Worm (Caenorhabditis elegans): ENCODE data around the gene C06C3.3.

The C06C3.3 gene

DNA sequence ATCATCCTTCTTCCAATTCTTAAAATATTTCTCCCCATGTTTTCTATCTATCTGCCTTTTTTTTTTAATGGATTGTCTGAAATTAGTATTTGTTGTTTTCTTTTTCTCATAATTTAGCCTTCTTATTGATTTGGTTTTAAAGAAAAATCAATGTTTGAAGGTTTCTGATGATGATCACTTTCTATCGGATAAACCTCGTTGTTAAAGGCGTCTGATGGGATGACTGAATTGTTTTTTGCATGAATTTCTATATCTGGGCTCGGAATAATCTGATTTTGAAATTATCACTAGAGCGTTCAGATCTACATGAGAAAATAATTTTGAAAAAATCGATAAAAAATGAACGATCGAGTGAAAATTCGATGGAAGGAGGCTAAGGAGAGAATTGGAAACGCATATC lies 38.6 kb downstream of the C06C3.3 start, which contains the start of gene scp-1:
Gene scp-1, plus strand, starts transcription at position 301 of the 400 bp plus-strand sequence.
- TF ChIP-seq pbrm-1 (GFP tag; IDR thresholded peaks at IDR 0.05): 0 out of 2 replicates have a peak, but pooled peaks have one; percentile 11
- TF ChIP-seq ztf-6 (GFP tag; IDR thresholded peaks at IDR 0.05): no peak

ce11 chrII:9333034-9333433 lies 39.3 kb downstream of the C06C3.3 start:
- TF ChIP-seq ceh-58 (GFP tag; IDR thresholded peaks at IDR 0.05): no peak
- TF ChIP-seq hmg-1.2 (GFP tag; IDR thresholded peaks at IDR 0.05): peak; percentile 32; the same call in 1 of the 2 replicates
- no peak for TF ChIP-seq F55B11.4 (tag; optimal IDR thresholded peaks at IDR 0.05; ENCODE audit: borderline replicate concordance, insufficient read depth)
- no peak for TF ChIP-seq zfh-2 (GFP tag; conservative IDR thresholded peaks at IDR 0.05)
- TF ChIP-seq ztf-18 (tag; optimal IDR thresholded peaks at IDR 0.05): no peak
- TF ChIP-seq D2030.7 (GFP tag; IDR thresholded peaks at IDR 0.05): no peak
- TF ChIP-seq ztf-28 (GFP tag; IDR thresholded peaks at IDR 0.05): no peak
- TF ChIP-seq F52B5.7 (tag; optimal IDR thresholded peaks at IDR 0.05): no peak
- TF ChIP-seq ceh-27 (GFP tag; optimal IDR thresholded peaks at IDR 0.05): no peak
- TF ChIP-seq aptf-2 (GFP tag; conservative IDR thresholded peaks at IDR 0.05): no peak
- no peak for TF ChIP-seq Y53G8AR.9 (GFP tag; conservative IDR thresholded peaks at IDR 0.05)
- TF ChIP-seq mxl-1 (tag; optimal IDR thresholded peaks at IDR 0.05): no peak
- no peak for TF ChIP-seq let-607 (tag; optimal IDR thresholded peaks at IDR 0.05)
- TF ChIP-seq somi-1 (GFP tag; optimal IDR thresholded peaks at IDR 0.05): no peak
- no peak for TF ChIP-seq attf-6 (GFP tag; IDR thresholded peaks at IDR 0.05)
- TF ChIP-seq tbp1 (GFP tag; optimal IDR thresholded peaks at IDR 0.05): peak; percentile 2
- TF ChIP-seq snpc-4 (GFP tag; optimal IDR thresholded peaks at IDR 0.05): peak; percentile 81
- peak; percentile 5 to 80 (median 59) for TF ChIP-seq snpc-4 (tag; optimal IDR thresholded peaks at IDR 0.05)
- TF ChIP-seq snpc-3.4 (tag; optimal IDR thresholded peaks at IDR 0.05): no peak
- no peak for TF ChIP-seq ceh-100 (GFP tag; IDR thresholded peaks at IDR 0.05)
- no peak for TF ChIP-seq unc-130 (GFP tag; optimal IDR thresholded peaks at IDR 0.05)
- peak; percentile 88 for TF ChIP-seq snpc-1.1 (tag; optimal IDR thresholded peaks at IDR 0.05; ENCODE audit: insufficient read depth)

DNA sequence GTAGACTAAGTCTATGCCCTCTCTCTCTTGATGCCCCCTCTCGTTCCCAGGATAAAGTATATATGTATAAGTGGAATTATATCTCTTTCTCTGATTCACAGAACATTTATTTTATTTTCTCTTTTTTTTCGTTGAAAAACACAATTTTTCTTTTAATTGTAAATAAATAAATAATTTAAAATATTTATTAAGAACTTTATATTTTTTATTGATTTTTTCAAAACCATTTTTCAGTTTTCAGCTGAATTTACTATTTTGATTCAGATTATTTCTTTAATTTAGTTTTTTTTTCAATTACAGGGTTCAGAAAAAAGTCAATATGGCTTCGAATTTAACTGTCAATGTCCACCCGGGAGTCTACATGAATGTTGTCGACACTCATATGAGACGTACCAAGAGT lies 41.0 kb downstream of the C06C3.3 start, which contains the start of gene eif-3.F:
Gene eif-3.F, plus strand, starts transcription at position 301 of the 400 bp plus-strand sequence.
- TF ChIP-seq ccch-3 (GFP tag; optimal IDR thresholded peaks at IDR 0.05): no peak
- TF ChIP-seq athp-1 (tag; optimal IDR thresholded peaks at IDR 0.05): no peak
- TF ChIP-seq bed-2 (GFP tag; IDR thresholded peaks at IDR 0.05): no peak
- TF ChIP-seq mcd-1 (GFP tag; IDR thresholded peaks at IDR 0.05): no peak
- no peak for TF ChIP-seq lin-40 (tag; optimal IDR thresholded peaks at IDR 0.05)
- TF ChIP-seq hlh-12 (tag; optimal IDR thresholded peaks at IDR 0.05): no peak
- TF ChIP-seq ekl-4 (GFP tag; IDR thresholded peaks at IDR 0.05): no peak
- no peak for TF ChIP-seq cebp-1 (GFP tag; IDR thresholded peaks at IDR 0.05)
- no peak for TF ChIP-seq cebp-1 (tag; optimal IDR thresholded peaks at IDR 0.05)
- no peak for TF ChIP-seq mes-4 (tag; optimal IDR thresholded peaks at IDR 0.05)
- no peak for TF ChIP-seq F57C9.4 (tag; optimal IDR thresholded peaks at IDR 0.05)
- no peak for TF ChIP-seq zim-3 (tag; optimal IDR thresholded peaks at IDR 0.05)
- no peak for TF ChIP-seq C06A6.2 (GFP tag; conservative IDR thresholded peaks at IDR 0.05)
- TF ChIP-seq tlf-1 (GFP tag; optimal IDR thresholded peaks at IDR 0.05): no peak
- TF ChIP-seq tbx-9 (tag; optimal IDR thresholded peaks at IDR 0.05; ENCODE audit: borderline replicate concordance): no peak
